Fruit fly (Drosophila melanogaster) whole organism, embryonic: ENCODE results near the gene ohgt.

Source experiments
- Ada2b ChIP-seq: fragments of 200-800 bp; sonication (Bioruptor generic); IDR thresholded peaks from 2 replicates; pipeline ENCODE4 v1.3.6; 2022; ENCODE audit warnings: missing biosample characterization, missing genetic modification characterization
- Asciz ChIP-seq: fragments of 200-800 bp; sonication (Bioruptor generic); optimal IDR thresholded peaks from 2 replicates; lab custom pipeline; 2017; ENCODE audit warnings: missing biosample characterization, mild to moderate bottlenecking, missing genetic modification characterization, missing genetic modification reagents
- CG11456 ChIP-seq: fragments of 200-800 bp; sonication (Bioruptor generic); IDR thresholded peaks from 3 replicates; pipeline ENCODE4 v1.3.6; 2022; ENCODE audit warnings: missing biosample characterization, missing genetic modification characterization
- CG11504 ChIP-seq: fragments of 200-800 bp; sonication (Bioruptor generic); optimal IDR thresholded peaks from 3 replicates; lab custom pipeline; 2019; ENCODE audit warnings: missing biosample characterization, mild to moderate bottlenecking, missing genetic modification characterization, moderate library complexity
- CG13287 ChIP-seq: fragments of 200-800 bp; sonication (Bioruptor generic); IDR thresholded peaks from 2 replicates; pipeline ENCODE4 v1.3.6; 2022; ENCODE audit warnings: missing biosample characterization, missing genetic modification characterization; ENCODE audit not compliant: partially characterized antibody
- CG13624 ChIP-seq: fragments of 200-800 bp; sonication (Bioruptor generic); optimal IDR thresholded peaks from 2 replicates; lab custom pipeline; 2016; ENCODE audit warnings: missing biosample characterization, missing genetic modification characterization
- CG15269 ChIP-seq: fragments of 200-800 bp; sonication (Bioruptor generic); optimal IDR thresholded peaks from 2 replicates; lab custom pipeline; 2018; ENCODE audit warnings: missing biosample characterization, mild to moderate bottlenecking, missing genetic modification characterization, moderate library complexity
- CG1602 ChIP-seq: fragments of 200-800 bp; sonication (Bioruptor generic); optimal IDR thresholded peaks from 3 replicates; lab custom pipeline; 2016; ENCODE audit warnings: missing biosample characterization, missing genetic modification characterization
- CG17385 ChIP-seq: fragments of 200-800 bp; sonication (Bioruptor generic); optimal IDR thresholded peaks from 3 replicates; lab custom pipeline; 2018; ENCODE audit warnings: missing biosample characterization, mild to moderate bottlenecking, missing genetic modification characterization
- CG2202 ChIP-seq: fragments of 200-800 bp; sonication (Bioruptor generic); optimal IDR thresholded peaks from 2 replicates; lab custom pipeline; 2018; ENCODE audit warnings: missing biosample characterization, mild to moderate bottlenecking, missing genetic modification characterization
- CG2678 ChIP-seq: fragments of 200-800 bp; sonication (Bioruptor generic); optimal IDR thresholded peaks from 3 replicates; lab custom pipeline; 2019; ENCODE audit warnings: missing biosample characterization, mild to moderate bottlenecking, missing genetic modification characterization, moderate library complexity
- CG3407 ChIP-seq: fragments of 200-800 bp; sonication (Bioruptor generic); optimal IDR thresholded peaks from 2 replicates; lab custom pipeline; 2018; ENCODE audit warnings: missing biosample characterization, mild to moderate bottlenecking, missing genetic modification characterization
- CG4707 ChIP-seq: fragments of 200-800 bp; sonication (Bioruptor generic); optimal IDR thresholded peaks from 2 replicates; lab custom pipeline; 2018; ENCODE audit warnings: missing biosample characterization, mild to moderate bottlenecking, missing genetic modification characterization, moderate library complexity
- CG4854 ChIP-seq: fragments of 200-800 bp; sonication (Bioruptor generic); optimal IDR thresholded peaks from 2 replicates; lab custom pipeline; 2016; ENCODE audit warnings: missing biosample characterization, missing genetic modification characterization, inconsistent platforms
- CG6683 ChIP-seq: fragments of 200-800 bp; sonication (Bioruptor generic); optimal IDR thresholded peaks from 2 replicates; lab custom pipeline; 2017; ENCODE audit warnings: missing biosample characterization, mild to moderate bottlenecking, missing genetic modification characterization, missing genetic modification reagents
- CG8089 ChIP-seq: fragments of 200-800 bp; sonication (Bioruptor generic); optimal IDR thresholded peaks from 3 replicates; lab custom pipeline; 2016; ENCODE audit warnings: missing biosample characterization, missing genetic modification characterization
- CG8290 ChIP-seq, 3 experiments: fragments of 200-800 bp; sonication (Bioruptor generic); optimal IDR thresholded peaks; 2 replicates each; lab custom pipeline; 2016 to 2019; ENCODE audit warnings: missing biosample characterization in 3 of 3, missing genetic modification characterization in 3 of 3, mild to moderate bottlenecking in 2 of 3, moderate library complexity in 1 of 3
- CG8924 ChIP-seq: fragments of 200-800 bp; optimal IDR thresholded peaks from 3 replicates; lab custom pipeline; 2019; ENCODE audit warnings: missing biosample characterization, mild to moderate bottlenecking, missing genetic modification characterization, moderate library complexity
- CG8944 ChIP-seq: fragments of 200-800 bp; sonication (Bioruptor generic); optimal IDR thresholded peaks from 3 replicates; lab custom pipeline; 2016; ENCODE audit warnings: missing biosample characterization, missing genetic modification characterization
- CG9817 ChIP-seq: fragments of 200-800 bp; sonication (Bioruptor generic); optimal IDR thresholded peaks from 2 replicates; lab custom pipeline; 2018; ENCODE audit warnings: missing biosample characterization, mild to moderate bottlenecking, missing genetic modification characterization, moderate library complexity
- Dbx ChIP-seq: fragments of 200-800 bp; sonication (Bioruptor generic); IDR thresholded peaks from 3 replicates; pipeline ENCODE4 v1.3.6; 2022; ENCODE audit warnings: missing biosample characterization, missing genetic modification characterization
- Dp ChIP-seq: fragments of 200-800 bp; sonication (Bioruptor generic); optimal IDR thresholded peaks from 2 replicates; lab custom pipeline; 2018; ENCODE audit warnings: missing biosample characterization, mild to moderate bottlenecking, missing genetic modification characterization, moderate library complexity
- Dref ChIP-seq: fragments of 200-800 bp; sonication (Bioruptor generic); IDR thresholded peaks from 2 replicates; pipeline ENCODE4 v1.3.6; 2022; ENCODE audit warnings: missing biosample characterization, missing genetic modification characterization
- HHEX ChIP-seq: fragments of 200-800 bp; sonication (Bioruptor generic); optimal IDR thresholded peaks from 3 replicates; lab custom pipeline; 2017; ENCODE audit warnings: missing biosample characterization, mild to moderate bottlenecking, missing genetic modification characterization, missing genetic modification reagents
- Kr ChIP-seq: fragments of 200-800 bp; sonication (Bioruptor generic); optimal IDR thresholded peaks from 2 replicates; lab custom pipeline; 2017; ENCODE audit warnings: missing biosample characterization, mild to moderate bottlenecking, missing genetic modification characterization
- Mes4 ChIP-seq: fragments of 200-800 bp; sonication (Bioruptor generic); optimal IDR thresholded peaks from 2 replicates; lab custom pipeline; 2016; ENCODE audit warnings: missing biosample characterization, missing genetic modification characterization
- Pdp1 ChIP-seq, 2 experiments: fragments of 200-800 bp; sonication (Bioruptor generic); optimal IDR thresholded peaks; 3 replicates each; lab custom pipeline; 2016; ENCODE audit warnings: missing biosample characterization in 2 of 2, missing genetic modification characterization in 2 of 2, mild to moderate bottlenecking in 1 of 2, moderate library complexity in 1 of 2
- Ravus ChIP-seq: fragments of 200-800 bp; sonication (Bioruptor generic); IDR thresholded peaks from 2 replicates; pipeline ENCODE4 v1.3.6; 2022; ENCODE audit warnings: missing biosample characterization, missing genetic modification characterization
- Usf ChIP-seq: fragments of 200-800 bp; sonication (Bioruptor generic); optimal IDR thresholded peaks from 2 replicates; lab custom pipeline; 2017; ENCODE audit warnings: missing genotype, missing biosample characterization, missing genetic modification characterization
- YL-1 ChIP-seq: fragments of 200-800 bp; sonication (Bioruptor generic); optimal IDR thresholded peaks from 3 replicates; lab custom pipeline; 2017; ENCODE audit warnings: missing biosample characterization, mild to moderate bottlenecking, missing genetic modification characterization
- aop ChIP-seq: fragments of 200-800 bp; sonication (Bioruptor generic); IDR thresholded peaks from 2 replicates; pipeline ENCODE4 v1.3.6; 2022; ENCODE audit warnings: missing biosample characterization, missing genetic modification characterization
- ash1 ChIP-seq: fragments of 200-800 bp; sonication (Bioruptor generic); optimal IDR thresholded peaks from 2 replicates; lab custom pipeline; 2018; ENCODE audit warnings: missing biosample characterization, mild to moderate bottlenecking, missing genetic modification characterization
- cwo ChIP-seq: fragments of 200-800 bp; sonication (Bioruptor generic); optimal IDR thresholded peaks from 3 replicates; lab custom pipeline; 2017; ENCODE audit warnings: missing biosample characterization, missing genetic modification characterization, mild to moderate bottlenecking, moderate library complexity, missing genetic modification reagents
- dmrt11E ChIP-seq: fragments of 200-800 bp; sonication (Bioruptor generic); optimal IDR thresholded peaks from 3 replicates; lab custom pipeline; 2018; ENCODE audit warnings: missing biosample characterization, mild to moderate bottlenecking, missing genetic modification characterization, moderate library complexity
- eyg ChIP-seq: fragments of 200-800 bp; sonication (Bioruptor generic); optimal IDR thresholded peaks from 3 replicates; lab custom pipeline; 2016; ENCODE audit warnings: missing biosample characterization, missing genetic modification characterization
- gcm2 ChIP-seq: fragments of 200-800 bp; sonication (Bioruptor generic); optimal IDR thresholded peaks from 2 replicates; lab custom pipeline; 2016; ENCODE audit warnings: missing biosample characterization, missing genetic modification characterization
- grn ChIP-seq: fragments of 200-800 bp; sonication (Bioruptor generic); optimal IDR thresholded peaks from 3 replicates; lab custom pipeline; 2017; ENCODE audit warnings: missing biosample characterization, missing genetic modification characterization
- ham ChIP-seq: fragments of 200-800 bp; sonication (Bioruptor generic); IDR thresholded peaks from 2 replicates; pipeline ENCODE4 v1.3.6; 2022; ENCODE audit warnings: missing biosample characterization, missing genetic modification characterization
- insv ChIP-seq, 2 experiments: fragments of 200-800 bp; sonication (Bioruptor generic); optimal IDR thresholded peaks; 3 replicates each; lab custom pipeline; 2016 to 2018; ENCODE audit warnings: missing biosample characterization in 2 of 2, missing genetic modification characterization in 2 of 2
- jigr1 ChIP-seq: fragments of 200-800 bp; sonication (Bioruptor generic); IDR thresholded peaks from 3 replicates; pipeline ENCODE4 v1.3.6; 2022; ENCODE audit warnings: missing biosample characterization, missing genetic modification characterization
- nom ChIP-seq: fragments of 200-800 bp; sonication (Bioruptor generic); optimal IDR thresholded peaks from 2 replicates; lab custom pipeline; 2017; ENCODE audit warnings: missing biosample characterization, missing genetic modification characterization, mild to moderate bottlenecking, moderate library complexity, missing genetic modification reagents
- phol ChIP-seq: fragments of 200-800 bp; sonication (Bioruptor generic); optimal IDR thresholded peaks from 3 replicates; lab custom pipeline; 2018; ENCODE audit warnings: missing biosample characterization, mild to moderate bottlenecking, missing genetic modification characterization, moderate library complexity
- pum ChIP-seq: fragments of 200-800 bp; sonication (Bioruptor generic); optimal IDR thresholded peaks from 2 replicates; lab custom pipeline; 2016; ENCODE audit warnings: missing biosample characterization, missing genetic modification characterization
- sc ChIP-seq, 3 experiments: fragments of >200 bp in 2 of 3; fragments of 200-800 bp in 1 of 3; sonication (Bioruptor generic) in 1 of 3; optimal IDR thresholded peaks; 2 replicates in 2 of 3; 3 replicates in 1 of 3; lab custom pipeline; 2017; ENCODE audit warnings: mild to moderate bottlenecking in 1 of 3, missing biosample characterization in 1 of 3, missing genetic modification characterization in 1 of 3, missing genetic modification reagents in 1 of 3
- tio ChIP-seq: fragments of 200-800 bp; sonication (Bioruptor generic); optimal IDR thresholded peaks from 2 replicates; lab custom pipeline; 2017; ENCODE audit warnings: missing biosample characterization, missing genetic modification characterization, inconsistent platforms
- twi ChIP-seq: fragments of 200-800 bp; optimal IDR thresholded peaks from 2 replicates; lab custom pipeline; 2019; ENCODE audit warnings: missing biosample characterization, mild to moderate bottlenecking, missing genetic modification characterization, moderate library complexity
- z ChIP-seq: fragments of 200-800 bp; sonication (Bioruptor generic); IDR thresholded peaks from 3 replicates; pipeline ENCODE4 v1.3.6; 2022; ENCODE audit warnings: missing biosample characterization, missing genetic modification characterization
- zen2 ChIP-seq: fragments of 200-800 bp; sonication (Bioruptor generic); IDR thresholded peaks from 3 replicates; pipeline ENCODE4 v1.3.6; 2022; ENCODE audit warnings: missing biosample characterization, missing genetic modification characterization; ENCODE audit not compliant: partially characterized antibody

ohgt gene

DNA sequence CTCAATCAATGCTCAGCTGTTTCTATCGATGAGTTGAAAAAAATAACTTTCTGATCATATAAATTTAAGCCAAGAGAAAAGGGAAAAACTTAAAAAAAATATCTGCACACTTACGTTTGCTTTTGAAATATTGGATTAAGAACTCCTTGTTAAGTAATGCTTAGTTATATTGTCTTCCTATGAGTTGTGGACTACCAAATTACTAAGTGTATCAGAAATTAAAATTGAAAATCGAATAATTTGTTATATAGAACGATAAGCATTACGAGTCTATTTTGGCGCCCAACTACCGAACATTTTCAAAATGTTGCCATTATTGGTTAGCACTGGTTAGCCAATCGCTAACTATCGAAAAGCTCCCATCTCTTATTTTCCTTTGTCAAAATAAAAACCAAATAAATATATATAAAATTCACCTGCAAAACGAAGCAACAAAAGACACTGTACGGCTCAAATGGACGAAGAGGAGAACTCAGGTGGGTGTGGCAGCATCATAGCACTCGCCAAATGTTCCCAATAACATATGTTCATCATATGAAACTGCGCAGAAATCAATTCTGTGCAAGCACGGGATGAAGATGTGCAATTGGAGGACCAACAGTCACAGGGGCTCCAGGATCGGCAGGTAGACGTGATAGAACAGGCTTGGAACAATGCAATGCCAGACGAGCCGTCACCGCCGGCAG lies at the start of gene ohgt (continued):
- TF ChIP-seq CG8290 (GFP tag; optimal IDR thresholded peaks at IDR 0.05; lab: Kevin White, UChicago), result peak; percentile 66
- TF ChIP-seq CG8290 (tag; optimal IDR thresholded peaks at IDR 0.05; lab: Kevin White, UChicago), result peak in 1 of 2 experiments; percentile 82
- no peak for TF ChIP-seq jigr1 (GFP tag; lab: Robert Waterston, UW)
- no peak for TF ChIP-seq CG8089 (GFP tag; lab: Kevin White, UChicago)
- TF ChIP-seq sc (optimal IDR thresholded peaks at IDR 0.05; lab: Kevin White, UChicago), result no peak
- no peak for TF ChIP-seq sc (GFP tag; optimal IDR thresholded peaks at IDR 0.05; lab: Kevin White, UChicago)
- no peak for TF ChIP-seq CG3407 (GFP tag; lab: Kevin White, UChicago)
- TF ChIP-seq zen2, result no peak
- no peak for TF ChIP-seq CG1602 (GFP tag; lab: Kevin White, UChicago)
- TF ChIP-seq ash1 (GFP tag; lab: Kevin White, UChicago), result no peak
- no peak for TF ChIP-seq CG2202 (tag; lab: Kevin White, UChicago)
- no peak for TF ChIP-seq eyg
- TF ChIP-seq CG2678 (tag; lab: Kevin White, UChicago), result peak; percentile 45
- no peak for TF ChIP-seq CG11456 (GFP tag; lab: Robert Waterston, UW)
- peak; percentile 12 for TF ChIP-seq CG13287 (GFP tag; lab: Robert Waterston, UW)
- no peak for TF ChIP-seq ham (GFP tag; lab: Robert Waterston, UW)
- peak; percentile 50 for TF ChIP-seq CG11504
- TF ChIP-seq Ada2b, result no peak
- TF ChIP-seq Dref (GFP tag; lab: Robert Waterston, UW), result peak; percentile 70
- no peak for TF ChIP-seq Kr (GFP tag; lab: Kevin White, UChicago)
- TF ChIP-seq Usf (GFP tag; lab: Kevin White, UChicago), result no peak
- TF ChIP-seq grn (GFP tag; lab: Kevin White, UChicago), result no peak
- TF ChIP-seq insv (GFP tag; optimal IDR thresholded peaks at IDR 0.05; lab: Kevin White, UChicago), result no peak
- no peak for TF ChIP-seq CG4854 (GFP tag; lab: Kevin White, UChicago)
- TF ChIP-seq CG6683 (GFP tag; lab: Kevin White, UChicago), result no peak
- TF ChIP-seq pum (GFP tag; lab: Kevin White, UChicago), result peak; percentile 13
- TF ChIP-seq Mes4 (GFP tag; lab: Kevin White, UChicago), result no peak
- TF ChIP-seq CG4707 (GFP tag; lab: Kevin White, UChicago), result no peak
- no peak for TF ChIP-seq Asciz (GFP tag; lab: Kevin White, UChicago)
- TF ChIP-seq tio (GFP tag; lab: Kevin White, UChicago), result no peak
- no peak for TF ChIP-seq nom (GFP tag; lab: Kevin White, UChicago)
- peak in 1 of 2 experiments; percentile 26 for TF ChIP-seq Pdp1 (GFP tag; optimal IDR thresholded peaks at IDR 0.05; lab: Kevin White, UChicago)
- no peak for TF ChIP-seq Ravus
- TF ChIP-seq CG13624, result peak; percentile 13
- TF ChIP-seq CG15269 (tag; lab: Kevin White, UChicago), result peak; percentile 23
- TF ChIP-seq z (GFP tag; lab: Robert Waterston, UW), result no peak
- no peak for TF ChIP-seq CG9817 (tag; lab: Kevin White, UChicago)
- no peak for TF ChIP-seq cwo (GFP tag; lab: Kevin White, UChicago)
- TF ChIP-seq CG8944 (GFP tag; lab: Kevin White, UChicago), result no peak
- TF ChIP-seq Dp (GFP tag; lab: Kevin White, UChicago), result peak; percentile 86
- TF ChIP-seq twi, result no peak
- TF ChIP-seq CG8924 (tag; lab: Kevin White, UChicago), result peak; percentile 23
- peak; percentile 35 for TF ChIP-seq dmrt11E
- no peak for TF ChIP-seq gcm2 (GFP tag; lab: Kevin White, UChicago)
- no peak for TF ChIP-seq CG17385
- no peak for TF ChIP-seq Dbx (GFP tag; lab: Robert Waterston, UW)
- TF ChIP-seq YL-1 (GFP tag; lab: Kevin White, UChicago), result peak; percentile 36
- TF ChIP-seq aop (GFP tag; lab: Robert Waterston, UW), result no peak
- TF ChIP-seq phol, result peak; percentile 50
- no peak for TF ChIP-seq HHEX (GFP tag; lab: Kevin White, UChicago)
